Fruit fly (Drosophila melanogaster) whole organism, embryonic: ENCODE data around the gene CG2124.

Experiments used
- CG10209 ChIP-seq: fragments of 200-800 bp; sonication (Bioruptor generic); optimal IDR thresholded peaks from 3 replicates; lab custom pipeline; 2017; ENCODE audit warnings: missing biosample characterization, mild to moderate bottlenecking, missing genetic modification characterization, missing genetic modification reagents
- CG10979 ChIP-seq: fragments of 200-800 bp; sonication (Bioruptor generic); optimal IDR thresholded peaks from 2 replicates; lab custom pipeline; 2018; ENCODE audit warnings: missing biosample characterization, mild to moderate bottlenecking, missing genetic modification characterization, moderate library complexity
- CG12071 ChIP-seq: fragments of 200-800 bp; sonication (Bioruptor generic); optimal IDR thresholded peaks from 3 replicates; lab custom pipeline; 2018; ENCODE audit warnings: missing biosample characterization, mild to moderate bottlenecking, missing genetic modification characterization
- CG12155 ChIP-seq: fragments of 200-800 bp; sonication (Bioruptor generic); optimal IDR thresholded peaks from 3 replicates; lab custom pipeline; 2016; ENCODE audit warnings: missing biosample characterization, missing genetic modification characterization
- CG18764 ChIP-seq: fragments of 200-800 bp; sonication (Bioruptor generic); optimal IDR thresholded peaks from 3 replicates; lab custom pipeline; 2016; ENCODE audit warnings: missing biosample characterization, missing genetic modification characterization
- CG31224 ChIP-seq: fragments of 200-800 bp; sonication (Bioruptor generic); IDR thresholded peaks from 2 replicates; pipeline ENCODE4 v1.3.6; 2022; ENCODE audit warnings: missing biosample characterization, missing genetic modification characterization
- CG34224 ChIP-seq: fragments of 200-800 bp; sonication (Bioruptor generic); IDR thresholded peaks from 3 replicates; pipeline ENCODE4 v1.3.6; 2022; ENCODE audit warnings: missing biosample characterization, missing genetic modification characterization; ENCODE audit not compliant: partially characterized antibody
- CG6813 ChIP-seq: fragments of 200-800 bp; sonication (Bioruptor generic); optimal IDR thresholded peaks from 2 replicates; lab custom pipeline; 2017; ENCODE audit warnings: missing biosample characterization, missing genetic modification characterization, mild to moderate bottlenecking, moderate library complexity, missing genetic modification reagents
- CG8281 ChIP-seq: fragments of 200-800 bp; sonication (Bioruptor generic); optimal IDR thresholded peaks from 2 replicates; lab custom pipeline; 2018; ENCODE audit warnings: missing biosample characterization, mild to moderate bottlenecking, missing genetic modification characterization, moderate library complexity
- CG9609 ChIP-seq: fragments of 200-800 bp; sonication (Bioruptor generic); optimal IDR thresholded peaks from 3 replicates; lab custom pipeline; 2016; ENCODE audit warnings: missing biosample characterization, missing genetic modification characterization
- CG9727 ChIP-seq: fragments of 200-800 bp; sonication (Bioruptor generic); optimal IDR thresholded peaks from 3 replicates; lab custom pipeline; 2017; ENCODE audit warnings: missing biosample characterization, mild to moderate bottlenecking, missing genetic modification characterization
- CoRest ChIP-seq: fragments of 200-800 bp; sonication (Bioruptor generic); optimal IDR thresholded peaks from 3 replicates; lab custom pipeline; 2018; ENCODE audit warnings: missing biosample characterization, mild to moderate bottlenecking, missing genetic modification characterization, moderate library complexity
- Dek ChIP-seq: fragments of 200-800 bp; sonication (Bioruptor generic); optimal IDR thresholded peaks from 3 replicates; lab custom pipeline; 2019; ENCODE audit warnings: missing biosample characterization, mild to moderate bottlenecking, missing genetic modification characterization, moderate library complexity
- Doc2 ChIP-seq: fragments of 200-800 bp; sonication (Bioruptor generic); IDR thresholded peaks from 2 replicates; pipeline ENCODE4 v1.3.6; 2022; ENCODE audit warnings: missing biosample characterization, missing genetic modification characterization
- Ets65A ChIP-seq: fragments of 200-800 bp; sonication (Bioruptor generic); peaks from one replicate; lab custom pipeline; 2016; ENCODE audit warnings: missing biosample characterization, missing genetic modification characterization
- Hr3 ChIP-seq: fragments of 200-800 bp; sonication (Bioruptor generic); optimal IDR thresholded peaks from 3 replicates; lab custom pipeline; 2016; ENCODE audit warnings: missing biosample characterization, missing genetic modification characterization
- MTF-1 ChIP-seq: fragments of 200-800 bp; sonication (Bioruptor generic); optimal IDR thresholded peaks from 2 replicates; lab custom pipeline; 2018; ENCODE audit warnings: missing biosample characterization, mild to moderate bottlenecking, missing genetic modification characterization, borderline replicate concordance
- Max ChIP-seq: fragments of 200-800 bp; sonication (Bioruptor generic); optimal IDR thresholded peaks from 2 replicates; lab custom pipeline; 2016; ENCODE audit warnings: missing biosample characterization, mild to moderate bottlenecking, missing genetic modification characterization
- Med ChIP-seq: fragments of 200-800 bp; sonication (Bioruptor generic); peaks from one replicate; lab custom pipeline; 2016; ENCODE audit warnings: missing biosample characterization, missing genetic modification characterization, mild to moderate bottlenecking, inconsistent platforms, moderate library complexity
- Myb ChIP-seq: fragments of 200-800 bp; sonication (Bioruptor generic); optimal IDR thresholded peaks from 2 replicates; lab custom pipeline; 2016; ENCODE audit warnings: missing biosample characterization, missing genetic modification characterization
- Oaz ChIP-seq: fragments of 200-800 bp; sonication (Bioruptor generic); IDR thresholded peaks from 2 replicates; pipeline ENCODE4 v1.3.6; 2022; ENCODE audit warnings: missing biosample characterization, missing genetic modification characterization
- Oli ChIP-seq: fragments of 200-800 bp; sonication (Bioruptor generic); optimal IDR thresholded peaks from 2 replicates; lab custom pipeline; 2018; ENCODE audit warnings: missing biosample characterization, mild to moderate bottlenecking, missing genetic modification characterization, moderate library complexity
- PHDP ChIP-seq: fragments of 200-800 bp; sonication (Bioruptor generic); optimal IDR thresholded peaks from 3 replicates; lab custom pipeline; 2018; ENCODE audit warnings: missing biosample characterization, mild to moderate bottlenecking, missing genetic modification characterization, moderate library complexity
- Ravus ChIP-seq: fragments of 200-800 bp; sonication (Bioruptor generic); IDR thresholded peaks from 2 replicates; pipeline ENCODE4 v1.3.6; 2022; ENCODE audit warnings: missing biosample characterization, missing genetic modification characterization
- Side ChIP-seq: fragments of 200-800 bp; sonication (Bioruptor generic); optimal IDR thresholded peaks from 2 replicates; lab custom pipeline; 2016; ENCODE audit warnings: missing biosample characterization, missing genetic modification characterization
- Sry-δ ChIP-seq: fragments of 200-800 bp; sonication (Bioruptor generic); optimal IDR thresholded peaks from 2 replicates; lab custom pipeline; 2016; ENCODE audit warnings: missing biosample characterization, missing genetic modification characterization
- aop ChIP-seq: fragments of 200-800 bp; sonication (Bioruptor generic); IDR thresholded peaks from 2 replicates; pipeline ENCODE4 v1.3.6; 2022; ENCODE audit warnings: missing biosample characterization, missing genetic modification characterization
- ara ChIP-seq: fragments of 200-800 bp; sonication (Bioruptor generic); IDR thresholded peaks from 2 replicates; pipeline ENCODE4 v1.3.6; 2022; ENCODE audit warnings: missing biosample characterization, missing genetic modification characterization
- btn ChIP-seq: fragments of 200-800 bp; sonication (Bioruptor generic); optimal IDR thresholded peaks from 2 replicates; lab custom pipeline; 2016; ENCODE audit warnings: missing biosample characterization, missing genetic modification characterization
- dati ChIP-seq: fragments of 200-800 bp; sonication (Bioruptor generic); IDR thresholded peaks from 2 replicates; pipeline ENCODE4 v1.3.6; 2022; ENCODE audit warnings: missing biosample characterization, missing genetic modification characterization
- dmrt99B ChIP-seq: fragments of 200-800 bp; sonication (Bioruptor generic); optimal IDR thresholded peaks from 2 replicates; lab custom pipeline; 2018; ENCODE audit warnings: missing biosample characterization, mild to moderate bottlenecking, missing genetic modification characterization, moderate library complexity
- dysf ChIP-seq: fragments of 200-800 bp; sonication (Bioruptor generic); IDR thresholded peaks from 3 replicates; pipeline ENCODE4 v1.3.6; 2022; ENCODE audit warnings: missing biosample characterization, missing genetic modification characterization
- fd3F ChIP-seq: fragments of 200-800 bp; sonication (Bioruptor generic); optimal IDR thresholded peaks from 2 replicates; lab custom pipeline; 2018; ENCODE audit warnings: missing biosample characterization, mild to moderate bottlenecking, missing genetic modification characterization, moderate library complexity
- gce ChIP-seq: fragments of 200-800 bp; sonication (Bioruptor generic); IDR thresholded peaks from 3 replicates; pipeline ENCODE4 v1.3.6; 2022; ENCODE audit warnings: missing biosample characterization, missing genetic modification characterization
- gem ChIP-seq: fragments of 200-800 bp; sonication (Bioruptor generic); optimal IDR thresholded peaks from 2 replicates; lab custom pipeline; 2019; ENCODE audit warnings: missing biosample characterization, mild to moderate bottlenecking, missing genetic modification characterization, moderate library complexity
- ind ChIP-seq: fragments of 200-800 bp; sonication (Bioruptor generic); optimal IDR thresholded peaks from 3 replicates; lab custom pipeline; 2016; ENCODE audit warnings: missing biosample characterization, missing genetic modification characterization
- jumu ChIP-seq: fragments of 200-800 bp; sonication (Bioruptor generic); optimal IDR thresholded peaks from 3 replicates; lab custom pipeline; 2016; ENCODE audit warnings: missing biosample characterization, missing genetic modification characterization
- nmo ChIP-seq: fragments of 200-800 bp; sonication (Bioruptor generic); optimal IDR thresholded peaks from 2 replicates; lab custom pipeline; 2018; ENCODE audit warnings: missing biosample characterization, mild to moderate bottlenecking, missing genetic modification characterization, moderate library complexity
- ranshi ChIP-seq: fragments of 200-800 bp; sonication (Bioruptor generic); IDR thresholded peaks from 2 replicates; pipeline ENCODE4 v1.3.6; 2022; ENCODE audit warnings: missing biosample characterization, missing genetic modification characterization
- scrt ChIP-seq: fragments of 200-800 bp; sonication (Bioruptor generic); optimal IDR thresholded peaks from 2 replicates; lab custom pipeline; 2018; ENCODE audit warnings: missing biosample characterization, mild to moderate bottlenecking, missing genetic modification characterization, moderate library complexity
- sens ChIP-seq: fragments of 200-800 bp; sonication (Bioruptor generic); peaks from one replicate; lab custom pipeline; 2016; ENCODE audit warnings: missing biosample characterization, missing genetic modification characterization
- sima ChIP-seq: fragments of 200-800 bp; sonication (Bioruptor generic); optimal IDR thresholded peaks from 2 replicates; lab custom pipeline; 2016; ENCODE audit warnings: missing biosample characterization, missing genetic modification characterization
- sisA ChIP-seq: fragments of 200-800 bp; sonication (Bioruptor generic); IDR thresholded peaks from 2 replicates; pipeline ENCODE4 v1.3.6; 2022; ENCODE audit warnings: missing biosample characterization, missing genetic modification characterization
- slbo ChIP-seq: fragments of 200-800 bp; sonication (Bioruptor generic); IDR thresholded peaks from 2 replicates; pipeline ENCODE4 v1.3.6; 2022; ENCODE audit warnings: missing biosample characterization, missing genetic modification characterization
- slou ChIP-seq: fragments of 200-800 bp; sonication (Bioruptor generic); optimal IDR thresholded peaks from 3 replicates; lab custom pipeline; 2016; ENCODE audit warnings: missing biosample characterization, missing genetic modification characterization
- slp2 ChIP-seq: fragments of 200-800 bp; sonication (Bioruptor generic); optimal IDR thresholded peaks from 2 replicates; lab custom pipeline; 2016; ENCODE audit warnings: missing biosample characterization, missing genetic modification characterization
- sna ChIP-seq: fragments of 200-800 bp; sonication (Bioruptor generic); IDR thresholded peaks from 2 replicates; pipeline ENCODE4 v1.3.6; 2022; ENCODE audit warnings: missing biosample characterization, missing genetic modification characterization; ENCODE audit not compliant: partially characterized antibody
- unc-4 ChIP-seq: fragments of 200-800 bp; sonication (Bioruptor generic); IDR thresholded peaks from 2 replicates; pipeline ENCODE4 v1.3.6; 2022; ENCODE audit warnings: missing biosample characterization, missing genetic modification characterization; ENCODE audit not compliant: partially characterized antibody
- wdn ChIP-seq: fragments of 200-800 bp; sonication (Bioruptor generic); IDR thresholded peaks from 2 replicates; pipeline ENCODE4 v1.3.6; 2022; ENCODE audit warnings: missing biosample characterization, missing genetic modification characterization
- yki ChIP-seq: fragments of >200 bp; optimal IDR thresholded peaks from 3 replicates; lab custom pipeline; 2018

The CG2124 gene

dm6 chrX:10600254-10600916, 4.5 kb downstream of the CG2124 start (continued):
- TF ChIP-seq gce = peak; percentile 34; the same call in 1 of the 3 replicates
- peak; percentile 25 for TF ChIP-seq btn (GFP tag; lab: Kevin White, UChicago)
- TF ChIP-seq jumu (GFP tag; lab: Kevin White, UChicago) = no peak
- TF ChIP-seq Side (GFP tag; lab: Kevin White, UChicago) = peak; percentile 18
- TF ChIP-seq PHDP (tag; lab: Kevin White, UChicago) = peak; percentile 45
- peak; percentile 68 for TF ChIP-seq sisA (GFP tag; lab: Robert Waterston, UW)
- peak; percentile 43; the same call in 1 of the 2 replicates for TF ChIP-seq ara (GFP tag; lab: Robert Waterston, UW)
- TF ChIP-seq fd3F = peak; percentile 16
- TF ChIP-seq Ravus (GFP tag; lab: Robert Waterston, UW) = no peak
- TF ChIP-seq sima (GFP tag; lab: Kevin White, UChicago) = no peak
- no peak for TF ChIP-seq Doc2 (GFP tag; lab: Robert Waterston, UW)
- TF ChIP-seq dati (GFP tag; lab: Robert Waterston, UW) = peak; percentile 62; the same call in 1 of the 2 replicates
- TF ChIP-seq CG9609 (GFP tag; lab: Kevin White, UChicago) = peak; percentile 24
- TF ChIP-seq Med (GFP tag; lab: Kevin White, UChicago) = peak; percentile 90
- peak; percentile 15 for TF ChIP-seq CG12155 (GFP tag; lab: Kevin White, UChicago)
- TF ChIP-seq ranshi = peak; percentile 66; the same call in 1 of the 2 replicates
- TF ChIP-seq aop (GFP tag; lab: Robert Waterston, UW) = no peak
- TF ChIP-seq Sry-δ (GFP tag; lab: Kevin White, UChicago) = peak; percentile 18
- TF ChIP-seq Ets65A = peak; percentile 77
- peak; percentile 9 for TF ChIP-seq Dek (tag; lab: Kevin White, UChicago)
- no peak for TF ChIP-seq slou (GFP tag; lab: Kevin White, UChicago)
- TF ChIP-seq slbo (GFP tag; lab: Robert Waterston, UW) = peak; percentile 80
- peak; percentile 67 for TF ChIP-seq gem (tag; lab: Kevin White, UChicago)
- TF ChIP-seq CoRest (tag; lab: Kevin White, UChicago) = peak; percentile 32
- no peak for TF ChIP-seq scrt (GFP tag; lab: Kevin White, UChicago)
- TF ChIP-seq ind = peak; percentile 60
- TF ChIP-seq yki (lab: Kevin White, UChicago) = no peak
- TF ChIP-seq CG6813 (GFP tag; lab: Kevin White, UChicago) = no peak
- peak; percentile 33 for TF ChIP-seq CG10979 (tag; lab: Kevin White, UChicago)
- TF ChIP-seq Myb (GFP tag; lab: Kevin White, UChicago) = no peak
- TF ChIP-seq dysf = peak; percentile 72
- peak; percentile 25 for TF ChIP-seq slp2
- no peak for TF ChIP-seq CG8281
- no peak for TF ChIP-seq unc-4 (GFP tag; lab: Robert Waterston, UW)
- peak; percentile 39 for TF ChIP-seq nmo (GFP tag; lab: Kevin White, UChicago)
- peak; percentile 53 for TF ChIP-seq Oli (tag; lab: Kevin White, UChicago)
- peak; percentile 12 for TF ChIP-seq CG10209 (GFP tag; lab: Kevin White, UChicago)
- TF ChIP-seq wdn = 0 out of 2 replicates have a peak, but pooled peaks have one; percentile 14
- TF ChIP-seq CG18764 (GFP tag; lab: Kevin White, UChicago) = no peak
- no peak for TF ChIP-seq Oaz (GFP tag; lab: Robert Waterston, UW)
- peak; percentile 15 for TF ChIP-seq MTF-1
- TF ChIP-seq CG12071 (GFP tag; lab: Kevin White, UChicago) = peak; percentile 12
- no peak for TF ChIP-seq sna (GFP tag; lab: Robert Waterston, UW)
- TF ChIP-seq CG31224 (GFP tag; lab: Robert Waterston, UW) = no peak; the same call in 1 of the 2 replicates
- TF ChIP-seq Max = no peak
- peak; percentile 20 for TF ChIP-seq CG9727
- peak; percentile 15 for TF ChIP-seq Hr3 (GFP tag; lab: Kevin White, UChicago)
- TF ChIP-seq sens (GFP tag; lab: Kevin White, UChicago) = peak; percentile 86
- no peak for TF ChIP-seq dmrt99B (tag; lab: Kevin White, UChicago)
- TF ChIP-seq CG34224 = no peak
